Worm (Caenorhabditis elegans) whole organism, late embryonic: ENCODE measurements around the gene C07A9.13.

Experiments used
- Y22D7AL.16 ChIP-seq: sonication (generic microtip); optimal IDR thresholded peaks from 2 replicates; lab custom pipeline; 2016; ENCODE audit warnings: missing genetic modification characterization, missing compliant biosample characterization
- ama-1 ChIP-seq: fragments of 150-350 bp; optimal IDR thresholded peaks from 2 replicates; lab custom pipeline; 2014
- ceh-18 ChIP-seq: sonication (generic microtip); optimal IDR thresholded peaks from 2 replicates; lab custom pipeline; 2016; ENCODE audit warnings: missing genetic modification characterization, missing compliant biosample characterization
- ceh-19 ChIP-seq: fragments of 200-800 bp; sonication (Bioruptor generic); optimal IDR thresholded peaks from 2 replicates; lab custom pipeline; 2018; ENCODE audit warnings: mild to moderate bottlenecking, missing genetic modification characterization, missing compliant biosample characterization
- ceh-9 ChIP-seq: sonication (generic microtip); optimal IDR thresholded peaks from 2 replicates; lab custom pipeline; 2016; ENCODE audit warnings: mild to moderate bottlenecking, missing genetic modification characterization, inconsistent platforms, missing compliant biosample characterization
- fkh-10 ChIP-seq: fragments of 150-350 bp; optimal IDR thresholded peaks from 2 replicates; lab custom pipeline; 2014; ENCODE audit warnings: missing biosample characterization, missing genetic modification reagents, missing genetic modification characterization
- fkh-6 ChIP-seq: sonication (generic microtip); optimal IDR thresholded peaks from 2 replicates; lab custom pipeline; 2016; ENCODE audit warnings: missing genetic modification characterization, missing compliant biosample characterization
- hlh-13 ChIP-seq: fragments of 200-800 bp; sonication (Bioruptor generic); optimal IDR thresholded peaks from 2 replicates; lab custom pipeline; 2018; ENCODE audit warnings: mild to moderate bottlenecking, missing genetic modification characterization, missing compliant biosample characterization
- lin-11 ChIP-seq: fragments of 200-800 bp; sonication (Bioruptor generic); optimal IDR thresholded peaks from 2 replicates; lab custom pipeline; 2018; ENCODE audit warnings: mild to moderate bottlenecking, missing genetic modification characterization, missing compliant biosample characterization
- nhr-11 ChIP-seq: fragments of 150-350 bp; optimal IDR thresholded peaks from 2 replicates; lab custom pipeline; 2014; ENCODE audit warnings: missing biosample characterization, missing genetic modification characterization
- pqm-1 ChIP-seq: sonication (generic microtip); optimal IDR thresholded peaks from 2 replicates; lab custom pipeline; 2016; ENCODE audit warnings: missing genetic modification characterization, missing compliant biosample characterization
- sox-4 ChIP-seq: sonication (generic microtip); optimal IDR thresholded peaks from 2 replicates; lab custom pipeline; 2017; ENCODE audit warnings: mild to moderate bottlenecking, missing genetic modification characterization, inconsistent platforms, missing compliant biosample characterization
- unc-55 ChIP-seq: sonication (generic microtip); optimal IDR thresholded peaks from 2 replicates; lab custom pipeline; 2017; ENCODE audit warnings: missing biosample characterization, missing genetic modification reagents, missing genetic modification characterization
- unc-86 ChIP-seq: sonication (generic microtip); optimal IDR thresholded peaks from 2 replicates; lab custom pipeline; 2016; ENCODE audit warnings: missing genetic modification characterization, missing compliant biosample characterization

- TF ChIP-seq unc-55 (GFP tag; lab: Kevin White, UChicago) (no peak), fkh-6 (tag; lab: Kevin White, UChicago) (no peak), hlh-13 (no peak), ama-1 (no peak), fkh-10 (GFP tag; lab: Kevin White, UChicago) (no peak), Y22D7AL.16 (tag; lab: Kevin White, UChicago) (no peak), nhr-11 (tag; lab: Kevin White, UChicago) (no peak), ceh-18 (tag; lab: Kevin White, UChicago) (no peak), ceh-9 (tag; lab: Kevin White, UChicago) (no peak), pqm-1 (tag; lab: Kevin White, UChicago) (no peak), unc-86 (tag; lab: Kevin White, UChicago) (no peak), lin-11 (no peak), ceh-19 (no peak), sox-4 (tag; lab: Kevin White, UChicago) (no peak)
Measured at ce11 chrIII:9698635-9699396, 17.7 kb upstream of the C07A9.13 start.
